Worm (Caenorhabditis elegans) whole organism, L4 larva: ENCODE measurements around the gene nlr-1.

Source experiments
- Y105C5A.15 ChIP-seq: fragments of 200-800 bp; sonication (Bioruptor generic); IDR thresholded peaks from 2 replicates; pipeline ENCODE4 v1.3.6; 2022; ENCODE audit warnings: missing genetic modification characterization, missing compliant biosample characterization
- pha-4 ChIP-seq, 2 experiments: fragments of 150-350 bp in 1 of 2; fragments of 200-800 bp in 1 of 2; sonication (Bioruptor generic) in 1 of 2; IDR thresholded peaks in 1 of 2; optimal IDR thresholded peaks in 1 of 2; 2 replicates each; pipeline versions ENCODE4 v1.3.6 to Lab custom; 2014 to 2022; ENCODE audit warnings: missing genetic modification characterization in 2 of 2, missing genetic modification reagents in 2 of 2, missing biosample characterization in 1 of 2, missing compliant biosample characterization in 1 of 2
- unc-62 ChIP-seq, 3 experiments: fragments of 150-350 bp in 1 of 3; sonication (generic microtip); optimal IDR thresholded peaks in 2 of 3; peaks in 1 of 3; 1 replicate in 1 of 3; 2 replicates in 2 of 3; lab custom pipeline; 2014 to 2017; ENCODE audit warnings: missing biosample characterization in 3 of 3, missing genetic modification characterization in 3 of 3, missing genetic modification reagents in 3 of 3, missing genotype in 1 of 3

- TF ChIP-seq Y105C5A.15 (GFP tag; lab: Robert Waterston, UW) (no peak), unc-62 (GFP tag; optimal IDR thresholded peaks at IDR 0.05 in 1 of 2; lab: Kevin White, UChicago) (no peak), unc-62 (tag; optimal IDR thresholded peaks at IDR 0.05; lab: Kevin White, UChicago) (no peak), pha-4 (GFP tag; IDR thresholded peaks at IDR 0.05; lab: Robert Waterston, UW) (no peak), pha-4 (tag; optimal IDR thresholded peaks at IDR 0.05; lab: Kevin White, UChicago) (no peak)
These were observed 23.9 kb downstream of the nlr-1 start, which contains the start of gene B0001.7 for ce11 chrIV:12154195-12154677.
